Worm (Caenorhabditis elegans): ENCODE measurements around the gene F42H10.6.

- TF ChIP-seq pha-4 (tag; optimal IDR thresholded peaks at IDR 0.05) (no peak), F57C9.4 (tag; optimal IDR thresholded peaks at IDR 0.05) (no peak), ama-1 (optimal IDR thresholded peaks at IDR 0.05) (no peak), ama-1 (GFP tag; optimal IDR thresholded peaks at IDR 0.05) (no peak), ekl-4 (GFP tag; IDR thresholded peaks at IDR 0.05) (no peak)
Measured at ce11 chrIII:8451181-8451580, 29.1 kb downstream of the F42H10.6 start.
